Fruit fly (Drosophila melanogaster) whole organism, embryonic: Measurements from ENCODE around the gene CG18180.

Experiments
- Atf3 ChIP-seq: fragments of 200-800 bp; sonication (Bioruptor generic); optimal IDR thresholded peaks from 3 replicates; lab custom pipeline; 2016; ENCODE audit warnings: missing biosample characterization, missing genetic modification characterization
- CG12219 ChIP-seq: fragments of 200-800 bp; sonication (Bioruptor generic); optimal IDR thresholded peaks from 3 replicates; lab custom pipeline; 2018; ENCODE audit warnings: missing biosample characterization, mild to moderate bottlenecking, missing genetic modification characterization
- CG13894 ChIP-seq: fragments of 200-800 bp; sonication (Bioruptor generic); optimal IDR thresholded peaks from 3 replicates; lab custom pipeline; 2018; ENCODE audit warnings: missing biosample characterization, mild to moderate bottlenecking, missing genetic modification characterization, moderate library complexity
- CG15696 ChIP-seq: fragments of 200-800 bp; sonication (Bioruptor generic); optimal IDR thresholded peaks from 2 replicates; lab custom pipeline; 2019; ENCODE audit warnings: missing biosample characterization, mild to moderate bottlenecking, missing genetic modification characterization, moderate library complexity
- CG17385 ChIP-seq: fragments of 200-800 bp; sonication (Bioruptor generic); optimal IDR thresholded peaks from 3 replicates; lab custom pipeline; 2018; ENCODE audit warnings: missing biosample characterization, mild to moderate bottlenecking, missing genetic modification characterization
- CG2120 ChIP-seq: fragments of 200-800 bp; sonication (Bioruptor generic); optimal IDR thresholded peaks from 3 replicates; lab custom pipeline; 2016; ENCODE audit warnings: missing biosample characterization, missing genetic modification characterization
- CG2202 ChIP-seq: fragments of 200-800 bp; sonication (Bioruptor generic); optimal IDR thresholded peaks from 2 replicates; lab custom pipeline; 2018; ENCODE audit warnings: missing biosample characterization, mild to moderate bottlenecking, missing genetic modification characterization
- CG31441 ChIP-seq: fragments of 200-800 bp; sonication (Bioruptor generic); IDR thresholded peaks from 2 replicates; pipeline ENCODE4 v1.3.6; 2022; ENCODE audit warnings: missing biosample characterization, missing genetic modification characterization
- CG33557 ChIP-seq: fragments of 200-800 bp; sonication (Bioruptor generic); optimal IDR thresholded peaks from 2 replicates; lab custom pipeline; 2019; ENCODE audit warnings: missing biosample characterization, mild to moderate bottlenecking, missing genetic modification characterization, moderate library complexity
- CG3847 ChIP-seq: fragments of 200-800 bp; sonication (Bioruptor generic); IDR thresholded peaks from 2 replicates; pipeline ENCODE4 v1.3.6; 2022; ENCODE audit warnings: missing biosample characterization, missing genetic modification characterization
- CG4282 ChIP-seq: fragments of 200-800 bp; sonication (Bioruptor generic); optimal IDR thresholded peaks from 2 replicates; lab custom pipeline; 2016; ENCODE audit warnings: missing biosample characterization, missing genetic modification characterization
- CG6254 ChIP-seq: fragments of 200-800 bp; sonication (Bioruptor generic); optimal IDR thresholded peaks from 3 replicates; lab custom pipeline; 2017; ENCODE audit warnings: mild to moderate bottlenecking, missing biosample characterization, missing genetic modification reagents, missing genetic modification characterization
- CG6683 ChIP-seq: fragments of 200-800 bp; sonication (Bioruptor generic); optimal IDR thresholded peaks from 2 replicates; lab custom pipeline; 2017; ENCODE audit warnings: missing biosample characterization, mild to moderate bottlenecking, missing genetic modification characterization, missing genetic modification reagents
- CG6854 ChIP-seq: fragments of 200-800 bp; sonication (Bioruptor generic); optimal IDR thresholded peaks from 3 replicates; lab custom pipeline; 2017; ENCODE audit warnings: missing biosample characterization, mild to moderate bottlenecking, missing genetic modification characterization
- CG7556 ChIP-seq: fragments of 200-800 bp; sonication (Bioruptor generic); optimal IDR thresholded peaks from 2 replicates; lab custom pipeline; 2017; ENCODE audit warnings: missing biosample characterization, mild to moderate bottlenecking, missing genetic modification characterization
- CG8281 ChIP-seq: fragments of 200-800 bp; sonication (Bioruptor generic); optimal IDR thresholded peaks from 2 replicates; lab custom pipeline; 2018; ENCODE audit warnings: missing biosample characterization, mild to moderate bottlenecking, missing genetic modification characterization, moderate library complexity
- CG8290 ChIP-seq, 3 experiments: fragments of 200-800 bp; sonication (Bioruptor generic); optimal IDR thresholded peaks; 2 replicates each; lab custom pipeline; 2016 to 2019; ENCODE audit warnings: missing biosample characterization in 3 of 3, missing genetic modification characterization in 3 of 3, mild to moderate bottlenecking in 2 of 3, moderate library complexity in 1 of 3
- CoRest ChIP-seq: fragments of 200-800 bp; sonication (Bioruptor generic); optimal IDR thresholded peaks from 3 replicates; lab custom pipeline; 2018; ENCODE audit warnings: missing biosample characterization, mild to moderate bottlenecking, missing genetic modification characterization, moderate library complexity
- D19A ChIP-seq: fragments of 200-800 bp; optimal IDR thresholded peaks from 3 replicates; lab custom pipeline; 2019; ENCODE audit warnings: missing biosample characterization, mild to moderate bottlenecking, missing genetic modification characterization, moderate library complexity
- Dek ChIP-seq: fragments of 200-800 bp; sonication (Bioruptor generic); optimal IDR thresholded peaks from 3 replicates; lab custom pipeline; 2019; ENCODE audit warnings: missing biosample characterization, mild to moderate bottlenecking, missing genetic modification characterization, moderate library complexity
- Ets97D ChIP-seq: fragments of 200-800 bp; sonication (Bioruptor generic); optimal IDR thresholded peaks from 3 replicates; lab custom pipeline; 2016; ENCODE audit warnings: missing biosample characterization, missing genetic modification characterization
- Gsc ChIP-seq: fragments of 200-800 bp; sonication (Bioruptor generic); IDR thresholded peaks from 2 replicates; pipeline ENCODE4 v1.3.6; 2022; ENCODE audit warnings: missing biosample characterization, missing genetic modification characterization
- H15 ChIP-seq: fragments of 200-800 bp; sonication (Bioruptor generic); IDR thresholded peaks from 3 replicates; pipeline ENCODE4 v1.3.6; 2022; ENCODE audit warnings: missing biosample characterization, missing genetic modification characterization
- H2.0 ChIP-seq: fragments of 200-800 bp; sonication (Bioruptor generic); IDR thresholded peaks from 2 replicates; pipeline ENCODE4 v1.3.6; 2022; ENCODE audit warnings: missing biosample characterization, missing genetic modification characterization
- Myb ChIP-seq: fragments of 200-800 bp; sonication (Bioruptor generic); optimal IDR thresholded peaks from 2 replicates; lab custom pipeline; 2016; ENCODE audit warnings: missing biosample characterization, missing genetic modification characterization
- Neu2 ChIP-seq: fragments of 200-800 bp; sonication (Bioruptor generic); optimal IDR thresholded peaks from 3 replicates; lab custom pipeline; 2016; ENCODE audit warnings: missing biosample characterization, missing genetic modification characterization, borderline replicate concordance
- NfI ChIP-seq: fragments of 200-800 bp; sonication (Bioruptor generic); optimal IDR thresholded peaks from 3 replicates; lab custom pipeline; 2018; ENCODE audit warnings: missing biosample characterization, mild to moderate bottlenecking, missing genetic modification characterization, moderate library complexity
- PHDP ChIP-seq: fragments of 200-800 bp; sonication (Bioruptor generic); optimal IDR thresholded peaks from 3 replicates; lab custom pipeline; 2018; ENCODE audit warnings: missing biosample characterization, mild to moderate bottlenecking, missing genetic modification characterization, moderate library complexity
- Side ChIP-seq: fragments of 200-800 bp; sonication (Bioruptor generic); optimal IDR thresholded peaks from 2 replicates; lab custom pipeline; 2016; ENCODE audit warnings: missing biosample characterization, missing genetic modification characterization
- Sin3A ChIP-seq: fragments of >200 bp; optimal IDR thresholded peaks from 2 replicates; lab custom pipeline; 2018
- Xbp1 ChIP-seq: fragments of 200-800 bp; sonication (Bioruptor generic); optimal IDR thresholded peaks from 3 replicates; lab custom pipeline; 2016; ENCODE audit warnings: missing biosample characterization, mild to moderate bottlenecking, missing genetic modification characterization
- bab2 ChIP-seq: fragments of 200-800 bp; sonication (Bioruptor generic); optimal IDR thresholded peaks from 2 replicates; lab custom pipeline; 2016; ENCODE audit warnings: missing biosample characterization, missing genetic modification characterization
- dm ChIP-seq: fragments of 200-800 bp; sonication (Bioruptor generic); optimal IDR thresholded peaks from 3 replicates; lab custom pipeline; 2016; ENCODE audit warnings: missing biosample characterization, missing genetic modification characterization
- ems ChIP-seq: fragments of 200-800 bp; sonication (Bioruptor generic); optimal IDR thresholded peaks from 3 replicates; lab custom pipeline; 2016; ENCODE audit warnings: missing biosample characterization, missing genetic modification characterization
- eyg ChIP-seq: fragments of 200-800 bp; sonication (Bioruptor generic); optimal IDR thresholded peaks from 3 replicates; lab custom pipeline; 2016; ENCODE audit warnings: missing biosample characterization, missing genetic modification characterization
- gcm2 ChIP-seq: fragments of 200-800 bp; sonication (Bioruptor generic); optimal IDR thresholded peaks from 2 replicates; lab custom pipeline; 2016; ENCODE audit warnings: missing biosample characterization, missing genetic modification characterization
- grau ChIP-seq: fragments of 200-800 bp; optimal IDR thresholded peaks from 3 replicates; lab custom pipeline; 2019; ENCODE audit warnings: missing biosample characterization, mild to moderate bottlenecking, missing genetic modification characterization, moderate library complexity
- grn ChIP-seq: fragments of 200-800 bp; sonication (Bioruptor generic); optimal IDR thresholded peaks from 3 replicates; lab custom pipeline; 2017; ENCODE audit warnings: missing biosample characterization, missing genetic modification characterization
- kni ChIP-seq: fragments of 200-800 bp; sonication (Bioruptor generic); optimal IDR thresholded peaks from 3 replicates; lab custom pipeline; 2017; ENCODE audit warnings: mild to moderate bottlenecking, missing biosample characterization, missing genetic modification reagents, missing genetic modification characterization
- lab ChIP-seq: fragments of 200-800 bp; sonication (Bioruptor generic); optimal IDR thresholded peaks from 3 replicates; lab custom pipeline; 2017; ENCODE audit warnings: missing biosample characterization, missing genetic modification characterization, mild to moderate bottlenecking, moderate library complexity, missing genetic modification reagents
- lilli ChIP-seq: fragments of 200-800 bp; sonication (Bioruptor generic); optimal IDR thresholded peaks from 3 replicates; lab custom pipeline; 2016; ENCODE audit warnings: missing biosample characterization, missing genetic modification characterization
- nerfin-1 ChIP-seq: fragments of 200-800 bp; sonication (Bioruptor generic); optimal IDR thresholded peaks from 3 replicates; lab custom pipeline; 2019; ENCODE audit warnings: missing biosample characterization, mild to moderate bottlenecking, missing genetic modification characterization, moderate library complexity
- onecut ChIP-seq: fragments of 200-800 bp; sonication (Bioruptor generic); IDR thresholded peaks from 2 replicates; pipeline ENCODE4 v1.3.6; 2022; ENCODE audit warnings: missing biosample characterization, missing genetic modification characterization
- pan ChIP-seq, 4 experiments: fragments of >200 bp in 3 of 4; fragments of 200-800 bp in 1 of 4; sonication (Bioruptor generic) in 1 of 4; optimal IDR thresholded peaks in 3 of 4; IDR thresholded peaks in 1 of 4; 2 replicates each; pipeline versions ENCODE4 v1.3.6 to Lab custom; 2017 to 2022; ENCODE audit warnings: missing biosample characterization in 2 of 4, missing genetic modification characterization in 2 of 4, mixed read lengths in 1 of 4
- repo ChIP-seq: fragments of 200-800 bp; sonication (Bioruptor generic); optimal IDR thresholded peaks from 2 replicates; lab custom pipeline; 2016; ENCODE audit warnings: missing biosample characterization, missing genetic modification characterization
- sug ChIP-seq: fragments of 200-800 bp; optimal IDR thresholded peaks from 2 replicates; lab custom pipeline; 2019; ENCODE audit warnings: missing biosample characterization, mild to moderate bottlenecking, missing genetic modification characterization, moderate library complexity
- tup ChIP-seq: fragments of 200-800 bp; sonication (Bioruptor generic); optimal IDR thresholded peaks from 2 replicates; lab custom pipeline; 2016; ENCODE audit warnings: missing biosample characterization, mild to moderate bottlenecking, missing genetic modification characterization, moderate library complexity
- unc-4 ChIP-seq: fragments of 200-800 bp; sonication (Bioruptor generic); IDR thresholded peaks from 2 replicates; pipeline ENCODE4 v1.3.6; 2022; ENCODE audit warnings: missing biosample characterization, missing genetic modification characterization; ENCODE audit not compliant: partially characterized antibody
- unpg ChIP-seq: fragments of 200-800 bp; sonication (Bioruptor generic); optimal IDR thresholded peaks from 3 replicates; lab custom pipeline; 2018; ENCODE audit warnings: missing biosample characterization, mild to moderate bottlenecking, missing genetic modification characterization, moderate library complexity

The CG18180 gene

DNA sequence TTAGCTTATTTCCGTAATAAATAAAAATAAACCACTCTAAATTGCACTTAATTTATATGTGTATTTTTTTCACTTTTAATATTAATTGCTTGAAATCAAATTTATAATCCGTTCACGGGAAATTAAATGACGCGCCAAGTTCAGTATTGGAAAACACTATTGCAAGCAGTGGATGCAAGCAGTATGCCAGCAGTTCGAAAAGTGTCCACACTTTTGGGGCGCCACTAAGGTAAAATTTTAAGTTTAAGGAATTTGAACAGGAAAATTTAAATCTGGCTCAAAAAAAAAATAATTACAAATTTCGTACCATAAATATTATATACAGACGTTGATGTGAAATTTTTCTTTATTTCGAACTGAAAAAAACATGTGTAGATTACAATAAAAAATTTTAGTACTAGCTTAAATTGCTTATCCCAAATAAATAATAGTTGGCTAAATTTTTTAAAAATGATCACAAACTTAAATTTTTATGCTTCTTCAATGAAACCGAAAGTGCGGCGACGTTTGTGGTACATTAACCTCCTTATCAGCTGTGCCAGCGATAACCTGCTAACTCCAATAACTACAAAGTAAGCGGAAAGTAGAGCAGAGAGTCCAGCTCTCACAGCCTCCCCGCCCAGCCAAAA is 26.7 kb upstream of the CG18180 start (continued):
- TF ChIP-seq CG4282 (GFP tag; lab: Kevin White, UChicago): no peak
- TF ChIP-seq CG7556 (GFP tag; lab: Kevin White, UChicago): no peak
- no peak for TF ChIP-seq unpg
- no peak for TF ChIP-seq PHDP (tag; lab: Kevin White, UChicago)
- TF ChIP-seq CG6683 (GFP tag; lab: Kevin White, UChicago): no peak
- TF ChIP-seq Xbp1 (GFP tag; lab: Kevin White, UChicago): peak; percentile 16
- TF ChIP-seq Sin3A (lab: Kevin White, UChicago): no peak
- TF ChIP-seq grau (tag; lab: Kevin White, UChicago): no peak
- peak; percentile 29; the same call in 2 of the 3 replicates for TF ChIP-seq H15
- TF ChIP-seq lilli (GFP tag; lab: Kevin White, UChicago): no peak
- peak; percentile 40 for TF ChIP-seq CoRest (tag; lab: Kevin White, UChicago)
- TF ChIP-seq D19A: no peak
- TF ChIP-seq CG8290 (GFP tag; optimal IDR thresholded peaks at IDR 0.05; lab: Kevin White, UChicago): no peak
- TF ChIP-seq CG8290 (tag; optimal IDR thresholded peaks at IDR 0.05; lab: Kevin White, UChicago): no peak
- no peak for TF ChIP-seq bab2
- TF ChIP-seq CG15696 (tag; lab: Kevin White, UChicago): no peak
- no peak for TF ChIP-seq kni
- no peak for TF ChIP-seq NfI (GFP tag; lab: Kevin White, UChicago)
- no peak for TF ChIP-seq CG6854
- TF ChIP-seq H2.0: no peak
- no peak for TF ChIP-seq pan (optimal IDR thresholded peaks at IDR 0.05; lab: Kevin White, UChicago)
- no peak for TF ChIP-seq pan (GFP tag; optimal IDR thresholded peaks at IDR 0.05 in 1 of 2, IDR thresholded peaks at IDR 0.05 in 1 of 2)
- peak; percentile 3 for TF ChIP-seq Side
- no peak for TF ChIP-seq lab (GFP tag; lab: Kevin White, UChicago)
- peak; percentile 63 for TF ChIP-seq Myb (GFP tag; lab: Kevin White, UChicago)
- TF ChIP-seq onecut: no peak
- peak; percentile 13 for TF ChIP-seq CG13894 (tag; lab: Kevin White, UChicago)
- TF ChIP-seq CG8281 (tag; lab: Kevin White, UChicago): no peak
- TF ChIP-seq sug: no peak
- TF ChIP-seq Dek (tag; lab: Kevin White, UChicago): peak; percentile 41
- TF ChIP-seq repo: peak; percentile 51
- no peak for TF ChIP-seq Neu2 (GFP tag; lab: Kevin White, UChicago)
- no peak for TF ChIP-seq grn (GFP tag; lab: Kevin White, UChicago)
- TF ChIP-seq Ets97D: peak; percentile 15
- TF ChIP-seq Atf3 (GFP tag; lab: Kevin White, UChicago): no peak
- TF ChIP-seq CG2202: no peak
- TF ChIP-seq CG33557 (GFP tag; lab: Kevin White, UChicago): no peak
- no peak for TF ChIP-seq tup (GFP tag; lab: Kevin White, UChicago)
- no peak for TF ChIP-seq CG6254 (GFP tag; lab: Kevin White, UChicago)
- no peak for TF ChIP-seq dm (GFP tag; lab: Kevin White, UChicago)
- no peak for TF ChIP-seq CG17385 (GFP tag; lab: Kevin White, UChicago)
- no peak for TF ChIP-seq nerfin-1 (tag; lab: Kevin White, UChicago)
- TF ChIP-seq CG3847 (GFP tag; lab: Robert Waterston, UW): peak; percentile 75
- TF ChIP-seq gcm2 (GFP tag; lab: Kevin White, UChicago): no peak
- no peak for TF ChIP-seq CG2120
- TF ChIP-seq eyg (GFP tag; lab: Kevin White, UChicago): no peak
- no peak for TF ChIP-seq Gsc
- no peak for TF ChIP-seq ems
- no peak for TF ChIP-seq unc-4
- TF ChIP-seq CG12219 (GFP tag; lab: Kevin White, UChicago): no peak
- TF ChIP-seq CG31441: 0 out of 2 replicates have a peak, but pooled peaks have one; percentile 35
